Worm (Caenorhabditis elegans): ENCODE data around the gene col-141.

DNA sequence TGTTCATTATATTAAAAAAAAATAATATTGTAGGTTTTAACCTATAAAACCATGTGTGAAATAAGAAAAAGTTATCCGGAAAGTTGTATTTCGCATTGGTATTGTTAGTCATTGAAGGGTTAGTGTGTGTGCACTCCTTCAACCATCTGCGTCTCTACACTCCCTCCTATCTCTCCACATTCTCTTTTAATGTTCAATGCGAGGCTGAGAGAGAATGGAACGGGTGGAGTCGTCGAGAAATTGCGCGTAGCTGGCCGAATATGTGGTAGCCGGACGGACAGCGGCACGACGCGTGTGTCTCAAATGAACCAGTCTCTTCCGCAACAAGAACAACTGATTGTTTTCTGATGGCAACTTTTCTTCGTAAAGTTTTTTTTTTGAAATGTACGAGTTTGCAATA, 32.6 kb upstream of the col-141 start:
- TF ChIP-seq lir-3 (tag; optimal IDR thresholded peaks at IDR 0.05), result no peak
- no peak for TF ChIP-seq skn-1 (tag; optimal IDR thresholded peaks at IDR 0.05)
- TF ChIP-seq F44E2.7 (GFP tag; IDR thresholded peaks at IDR 0.05), result no peak
- TF ChIP-seq nhr-48 (tag; optimal IDR thresholded peaks at IDR 0.05), result no peak
- TF ChIP-seq nhr-77 (tag; optimal IDR thresholded peaks at IDR 0.05), result no peak
- TF ChIP-seq ceh-28 (tag; optimal IDR thresholded peaks at IDR 0.05), result no peak
- TF ChIP-seq unc-62 (GFP tag; optimal IDR thresholded peaks at IDR 0.05 in 1 of 2), result no peak
- no peak for TF ChIP-seq unc-62 (tag; optimal IDR thresholded peaks at IDR 0.05)
- TF ChIP-seq lsy-2 (tag; optimal IDR thresholded peaks at IDR 0.05), result no peak
- TF ChIP-seq nhr-11 (tag; optimal IDR thresholded peaks at IDR 0.05), result peak; percentile 18
- no peak for TF ChIP-seq lin-15B (tag; optimal IDR thresholded peaks at IDR 0.05)

Data from whole organism, L4 larva.